Fruit fly (Drosophila melanogaster) whole organism, pupa: ENCODE results near the gene CG32700.

Experiments used
- CG4496 ChIP-seq: fragments of 200-800 bp; sonication (Bioruptor generic); IDR thresholded peaks from 3 replicates; pipeline ENCODE4 v1.3.6; 2022; ENCODE audit warnings: missing biosample characterization, missing genetic modification characterization
- CG8159 ChIP-seq: fragments of 200-800 bp; sonication (Bioruptor generic); optimal IDR thresholded peaks from 3 replicates; lab custom pipeline; 2018; ENCODE audit warnings: missing biosample characterization, mild to moderate bottlenecking, missing genetic modification characterization, moderate library complexity
- CG8301 ChIP-seq: fragments of 200-800 bp; sonication (Bioruptor generic); optimal IDR thresholded peaks from 2 replicates; lab custom pipeline; 2018; ENCODE audit warnings: missing biosample characterization, mild to moderate bottlenecking, missing genetic modification characterization
- D1 ChIP-seq: fragments of 200-800 bp; sonication (Bioruptor generic); optimal IDR thresholded peaks from 2 replicates; lab custom pipeline; 2018; ENCODE audit warnings: missing biosample characterization, mild to moderate bottlenecking, missing genetic modification characterization, moderate library complexity
- EcR ChIP-seq: fragments of 200-800 bp; sonication (Bioruptor generic); optimal IDR thresholded peaks from 3 replicates; lab custom pipeline; 2019; ENCODE audit warnings: missing biosample characterization, missing genetic modification characterization, mild to moderate bottlenecking, moderate library complexity, missing genetic modification reagents
- Ets98B ChIP-seq: fragments of 200-800 bp; sonication (Bioruptor generic); IDR thresholded peaks from 2 replicates; pipeline ENCODE4 v1.3.6; 2022; ENCODE audit warnings: missing biosample characterization, missing genetic modification characterization

DNA sequence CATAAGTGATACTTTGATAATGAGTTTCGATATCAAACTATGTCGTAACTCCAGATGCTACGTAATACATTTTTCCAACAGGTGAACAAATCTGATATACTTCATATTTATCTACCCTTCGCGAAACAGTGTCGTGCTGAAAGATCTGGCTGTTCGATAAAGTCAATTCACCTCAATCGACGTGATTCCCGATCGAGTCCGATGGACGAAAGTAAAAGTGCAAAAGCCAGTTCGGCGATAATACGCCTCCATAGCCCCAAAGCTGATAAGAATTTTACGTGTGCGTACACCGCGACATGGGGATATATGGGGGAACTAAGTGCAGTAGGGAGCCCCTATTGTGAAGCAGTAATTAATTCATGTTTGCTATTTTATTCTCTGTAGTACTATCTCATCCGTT lies 47.5 kb upstream of the CG32700 start:
- no peak for TF ChIP-seq EcR (GFP tag; lab: Kevin White, UChicago)
- no peak for TF ChIP-seq CG8159 (tag; lab: Kevin White, UChicago)
- no peak for TF ChIP-seq Ets98B (GFP tag; lab: Robert Waterston, UW)
- TF ChIP-seq D1, result no peak
- no peak for TF ChIP-seq CG4496
- no peak for TF ChIP-seq CG8301 (tag; lab: Kevin White, UChicago)
